Fruit fly (Drosophila melanogaster): ENCODE results near the gene CG34367.

CG34367 gene

DNA sequence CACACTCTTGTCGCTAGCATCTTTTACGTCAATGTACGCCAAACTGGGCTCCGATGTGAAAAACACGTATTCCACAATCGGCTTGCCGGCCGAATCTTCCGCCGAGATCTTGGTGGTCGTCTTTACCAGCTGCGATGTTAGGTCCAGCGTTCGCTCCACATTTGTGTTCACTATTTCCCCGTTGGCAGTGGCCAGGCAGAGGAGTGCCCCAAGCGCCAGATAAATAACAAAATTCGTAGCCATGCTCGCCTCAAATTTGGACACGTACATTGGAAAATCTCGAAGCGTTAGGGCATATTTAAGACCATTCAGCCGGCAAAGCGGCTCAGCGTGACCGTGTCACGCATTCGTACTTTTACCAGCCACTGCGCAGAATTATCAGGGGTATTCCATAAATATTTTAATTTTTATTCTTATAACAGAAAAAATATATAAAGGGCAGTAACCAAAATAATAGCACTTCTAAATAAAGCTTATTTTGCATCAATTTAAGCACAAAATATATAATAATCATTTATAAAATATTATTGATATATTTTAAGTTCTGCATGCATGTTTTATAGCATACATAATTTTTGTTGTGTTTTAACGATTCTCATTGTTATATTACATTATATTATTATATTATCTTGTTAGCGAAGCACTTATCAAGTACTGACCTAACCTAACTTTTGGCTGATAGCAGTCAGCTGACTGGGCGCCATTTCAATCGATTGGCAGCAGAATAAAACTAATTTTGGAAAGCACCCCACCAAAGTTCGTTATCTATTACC is 21.9 kb upstream of the CG34367 start, which contains the start of the genes CG33303 and dpr19 (continued):
- TF ChIP-seq nerfin-2 (GFP tag; IDR thresholded peaks at IDR 0.05; ENCODE audit: partially characterized antibody) (no peak), CG3065 (GFP tag; optimal IDR thresholded peaks at IDR 0.05) (no peak), grau (tag; optimal IDR thresholded peaks at IDR 0.05) (peak; percentile 85), pzg (GFP tag; optimal IDR thresholded peaks at IDR 0.05) (peak; percentile 59), HLH54F (GFP tag; optimal IDR thresholded peaks at IDR 0.05) (no peak), Aef1 (GFP tag; IDR thresholded peaks at IDR 0.05) (no peak; the same call in 2 of the 3 replicates), disco-r (GFP tag; optimal IDR thresholded peaks at IDR 0.05) (no peak), Nf-YC (tag; optimal IDR thresholded peaks at IDR 0.05) (peak; percentile 79), CG11456 (GFP tag; IDR thresholded peaks at IDR 0.05) (0 out of 3 replicates have a peak, but pooled peaks have one; percentile 13), CG12942 (GFP tag; optimal IDR thresholded peaks at IDR 0.05) (peak; percentile 38), Hmr (GFP tag; optimal IDR thresholded peaks at IDR 0.05) (peak; percentile 85), CG15011 (GFP tag; optimal IDR thresholded peaks at IDR 0.05) (peak; percentile 49), CTCF (GFP tag; optimal IDR thresholded peaks at IDR 0.05) (peak; percentile 15), Sox100B (GFP tag; optimal IDR thresholded peaks at IDR 0.05) (peak; percentile 83), en (GFP tag; optimal IDR thresholded peaks at IDR 0.05) (no peak), HHEX (GFP tag; optimal IDR thresholded peaks at IDR 0.05) (peak; percentile 71), aop (GFP tag; IDR thresholded peaks at IDR 0.05) (no peak), CG8281 (tag; optimal IDR thresholded peaks at IDR 0.05) (peak; percentile 4), Taf1 (GFP tag; IDR thresholded peaks at IDR 0.05) (peak; percentile 20; the same call in 1 of the 2 replicates), zen (tag; optimal IDR thresholded peaks at IDR 0.05) (peak; percentile 64), CG9876 (GFP tag; optimal IDR thresholded peaks at IDR 0.05) (no peak), row (GFP tag; IDR thresholded peaks at IDR 0.05) (peak; percentile 83), Xrp1 (GFP tag; IDR thresholded peaks at IDR 0.05) (peak; percentile 76), ac (GFP tag; optimal IDR thresholded peaks at IDR 0.05) (no peak), CG4424 (GFP tag; optimal IDR thresholded peaks at IDR 0.05) (peak; percentile 71), lola (GFP tag; optimal IDR thresholded peaks at IDR 0.05) (peak in 1 of 3 experiments; percentile 77), CG12155 (GFP tag; optimal IDR thresholded peaks at IDR 0.05) (peak; percentile 50), Atf3 (GFP tag; optimal IDR thresholded peaks at IDR 0.05) (no peak), Neu2 (GFP tag; optimal IDR thresholded peaks at IDR 0.05; ENCODE audit: borderline replicate concordance) (no peak), CG17328 (GFP tag; IDR thresholded peaks at IDR 0.05) (peak; percentile 79), zfh1 (GFP tag; IDR thresholded peaks at IDR 0.05) (0 out of 3 replicates have a peak, but pooled peaks have one; percentile 31), Atf-2 (GFP tag; optimal IDR thresholded peaks at IDR 0.05) (no peak), ci (GFP tag; IDR thresholded peaks at IDR 0.05) (peak; percentile 73; the same call in 2 of the 3 replicates), CG6813 (GFP tag; optimal IDR thresholded peaks at IDR 0.05) (peak; percentile 65), Sin3A (optimal IDR thresholded peaks at IDR 0.05) (no peak), pita (GFP tag; optimal IDR thresholded peaks at IDR 0.05) (no peak), GATAe (GFP tag; conservative IDR thresholded peaks at IDR 0.05) (no peak), CG7357 (GFP tag; IDR thresholded peaks at IDR 0.05) (no peak), chm (GFP tag; IDR thresholded peaks at IDR 0.05) (no peak; the same call in 1 of the 2 replicates), CG17912 (GFP tag; optimal IDR thresholded peaks at IDR 0.05) (peak; percentile 29), so (GFP tag; IDR thresholded peaks at IDR 0.05) (0 out of 3 replicates have a peak, but pooled peaks have one; percentile 7), CG10147 (GFP tag; optimal IDR thresholded peaks at IDR 0.05) (peak; percentile 72), bsh (GFP tag; optimal IDR thresholded peaks at IDR 0.05) (peak in 1 of 2 experiments; percentile 83), CG14710 (tag; optimal IDR thresholded peaks at IDR 0.05) (peak; percentile 90), Mrtf (GFP tag; IDR thresholded peaks at IDR 0.05) (no peak), CG32772 (GFP tag; IDR thresholded peaks at IDR 0.05) (peak; percentile 47), cato (GFP tag; optimal IDR thresholded peaks at IDR 0.05; ENCODE audit: borderline replicate concordance) (no peak), CG18262 (tag; optimal IDR thresholded peaks at IDR 0.05) (peak; percentile 89), CG2889 (GFP tag; IDR thresholded peaks at IDR 0.05) (no peak), CG12744 (GFP tag; optimal IDR thresholded peaks at IDR 0.05) (no peak)

All from whole organism, embryonic.